Fruit fly (Drosophila melanogaster) whole organism, adult: ENCODE measurements around the gene CG5114.

ENCODE experiments used
- CG12768 ChIP-seq: fragments of 200-800 bp; sonication (Bioruptor generic); optimal IDR thresholded peaks from 2 replicates; lab custom pipeline; 2017; ENCODE audit warnings: missing biosample characterization, missing genetic modification characterization, mild to moderate bottlenecking, moderate library complexity, missing genetic modification reagents
- CG14711 ChIP-seq: fragments of 200-800 bp; sonication (Bioruptor generic); optimal IDR thresholded peaks from 2 replicates; lab custom pipeline; 2018; ENCODE audit warnings: missing biosample characterization, mild to moderate bottlenecking, missing genetic modification characterization, moderate library complexity
- CG1620 ChIP-seq: fragments of 200-800 bp; sonication (Bioruptor generic); optimal IDR thresholded peaks from 2 replicates; lab custom pipeline; 2016; ENCODE audit warnings: missing biosample characterization, missing genetic modification characterization
- CG7045 ChIP-seq: fragments of 200-800 bp; sonication (Bioruptor generic); optimal IDR thresholded peaks from 2 replicates; lab custom pipeline; 2017; ENCODE audit warnings: missing biosample characterization, mild to moderate bottlenecking, missing genetic modification characterization
- CG7101 ChIP-seq: fragments of 200-800 bp; sonication (Bioruptor generic); optimal IDR thresholded peaks from 2 replicates; lab custom pipeline; 2018; ENCODE audit warnings: missing biosample characterization, mild to moderate bottlenecking, missing genetic modification characterization, moderate library complexity
- Clk ChIP-seq: fragments of 200-800 bp; sonication (Bioruptor generic); optimal IDR thresholded peaks from 2 replicates; lab custom pipeline; 2017; ENCODE audit warnings: missing biosample characterization, missing genetic modification characterization
- Crg-1 ChIP-seq: fragments of 200-800 bp; sonication (Bioruptor generic); optimal IDR thresholded peaks from 2 replicates; lab custom pipeline; 2016; ENCODE audit warnings: missing biosample characterization, missing genetic modification characterization
- Mnt ChIP-seq: fragments of 200-800 bp; sonication (Bioruptor generic); optimal IDR thresholded peaks from 2 replicates; lab custom pipeline; 2016; ENCODE audit warnings: missing biosample characterization, mild to moderate bottlenecking, missing genetic modification characterization
- bab1 ChIP-seq: fragments of 200-800 bp; sonication (Bioruptor generic); optimal IDR thresholded peaks from 3 replicates; lab custom pipeline; 2019; ENCODE audit warnings: missing biosample characterization, mild to moderate bottlenecking, missing genetic modification characterization, moderate library complexity
- cic ChIP-seq: fragments of 200-800 bp; sonication (Bioruptor generic); optimal IDR thresholded peaks from 2 replicates; lab custom pipeline; 2017; ENCODE audit warnings: missing biosample characterization, mild to moderate bottlenecking, missing genetic modification characterization, moderate library complexity
- ovo ChIP-seq: fragments of 200-800 bp; sonication (Bioruptor generic); optimal IDR thresholded peaks from 2 replicates; lab custom pipeline; 2016; ENCODE audit warnings: missing biosample characterization, missing genetic modification characterization
- pad ChIP-seq: fragments of 200-800 bp; sonication (Bioruptor generic); optimal IDR thresholded peaks from 3 replicates; lab custom pipeline; 2017; ENCODE audit warnings: missing biosample characterization, missing genetic modification characterization, mild to moderate bottlenecking, moderate library complexity, missing genetic modification reagents
- tj ChIP-seq: fragments of 200-800 bp; sonication (Bioruptor generic); optimal IDR thresholded peaks from 3 replicates; lab custom pipeline; 2017; ENCODE audit warnings: missing biosample characterization, mild to moderate bottlenecking, missing genetic modification characterization, moderate library complexity
- toe ChIP-seq: fragments of 200-800 bp; sonication (Bioruptor generic); optimal IDR thresholded peaks from 2 replicates; lab custom pipeline; 2016; ENCODE audit warnings: missing biosample characterization, missing genetic modification characterization

DNA sequence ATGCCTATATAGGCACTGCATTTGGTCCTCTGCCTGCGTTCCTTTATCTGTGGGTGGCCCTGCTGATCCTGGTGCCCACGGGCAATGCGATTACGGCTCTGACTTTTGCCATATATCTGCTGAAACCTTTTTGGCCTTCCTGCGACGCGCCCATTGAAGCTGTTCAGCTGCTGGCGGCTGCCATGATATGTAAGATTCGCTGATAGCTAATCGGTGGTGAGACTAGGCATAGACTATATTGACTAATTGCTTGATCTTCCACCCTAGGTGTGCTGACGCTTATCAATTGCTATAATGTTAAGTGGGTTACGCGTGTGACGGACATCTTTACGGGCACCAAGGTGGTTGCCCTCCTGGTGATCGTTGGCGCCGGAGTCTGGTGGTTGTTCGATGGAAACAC, 7.2 kb downstream of the CG5114 start:
- TF ChIP-seq CG1620 (no peak), tj (GFP tag; lab: Kevin White, UChicago) (no peak), CG14711 (tag; lab: Kevin White, UChicago) (no peak), bab1 (GFP tag; lab: Kevin White, UChicago) (no peak), Crg-1 (no peak), Clk (GFP tag; lab: Kevin White, UChicago) (no peak), pad (GFP tag; lab: Kevin White, UChicago) (no peak), CG7045 (GFP tag; lab: Kevin White, UChicago) (no peak), Mnt (no peak), cic (no peak), toe (GFP tag; lab: Kevin White, UChicago) (no peak), CG12768 (GFP tag; lab: Kevin White, UChicago) (no peak), ovo (GFP tag; lab: Kevin White, UChicago) (no peak), CG7101 (no peak)
